Fruit fly (Drosophila melanogaster) whole organism, pupa: ENCODE measurements around the gene CG3708.

ENCODE experiments used
- CG10348 ChIP-seq: fragments of 200-800 bp; sonication (Bioruptor generic); IDR thresholded peaks from 2 replicates; pipeline ENCODE4 v1.3.6; 2022; ENCODE audit warnings: missing biosample characterization, missing genetic modification characterization
- CG15710 ChIP-seq: fragments of 200-800 bp; sonication (Bioruptor generic); optimal IDR thresholded peaks from 2 replicates; lab custom pipeline; 2018; ENCODE audit warnings: missing biosample characterization, mild to moderate bottlenecking, missing genetic modification characterization, moderate library complexity
- Ets98B ChIP-seq: fragments of 200-800 bp; sonication (Bioruptor generic); IDR thresholded peaks from 2 replicates; pipeline ENCODE4 v1.3.6; 2022; ENCODE audit warnings: missing biosample characterization, missing genetic modification characterization
- Pif1B ChIP-seq: fragments of 200-800 bp; sonication (Bioruptor generic); optimal IDR thresholded peaks from 3 replicates; lab custom pipeline; 2016; ENCODE audit warnings: missing biosample characterization, missing genetic modification characterization
- Snoo ChIP-seq: fragments of 200-800 bp; sonication (Bioruptor generic); optimal IDR thresholded peaks from 3 replicates; lab custom pipeline; 2017; ENCODE audit warnings: missing biosample characterization, mild to moderate bottlenecking, missing genetic modification characterization, inconsistent platforms
- fd96Ca ChIP-seq: fragments of 200-800 bp; sonication (Bioruptor generic); IDR thresholded peaks from 3 replicates; pipeline ENCODE4 v1.3.6; 2022; ENCODE audit warnings: missing biosample characterization, missing genetic modification characterization
- gl ChIP-seq: fragments of 200-800 bp; sonication (Bioruptor generic); optimal IDR thresholded peaks from 2 replicates; lab custom pipeline; 2018; ENCODE audit warnings: missing biosample characterization, mild to moderate bottlenecking, missing genetic modification characterization
- rn ChIP-seq: fragments of 200-800 bp; sonication (Bioruptor generic); IDR thresholded peaks from 2 replicates; pipeline ENCODE4 v1.3.6; 2022; ENCODE audit warnings: missing biosample characterization, missing genetic modification characterization

DNA sequence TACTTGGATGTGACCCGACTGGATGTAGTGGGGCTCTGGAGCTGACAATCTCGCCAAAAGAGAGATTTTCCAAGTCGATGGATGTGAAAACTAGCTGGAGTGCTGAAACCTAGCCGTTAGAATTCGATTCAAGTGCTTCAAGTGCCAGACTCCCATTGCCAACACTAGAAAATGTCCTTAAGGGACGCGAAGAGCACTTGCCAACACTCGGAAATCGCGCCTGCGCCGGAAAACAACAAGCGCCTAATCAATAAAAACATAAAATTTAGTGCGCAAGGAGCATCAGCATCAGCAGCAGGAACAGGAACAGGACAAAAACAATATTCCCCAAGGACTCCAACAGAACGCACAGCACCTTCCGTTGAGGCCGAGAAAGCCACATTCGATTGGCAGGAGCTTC, 3.0 kb upstream of the CG3708 start:
- no peak for TF ChIP-seq gl (tag; lab: Kevin White, UChicago)
- TF ChIP-seq rn: no peak
- TF ChIP-seq Ets98B (GFP tag; lab: Robert Waterston, UW): no peak
- TF ChIP-seq CG15710 (tag; lab: Kevin White, UChicago): no peak
- TF ChIP-seq Snoo (tag; lab: Kevin White, UChicago): no peak
- TF ChIP-seq Pif1B (GFP tag; lab: Kevin White, UChicago): no peak
- no peak for TF ChIP-seq CG10348
- TF ChIP-seq fd96Ca (GFP tag; lab: Robert Waterston, UW): no peak
